Worm (Caenorhabditis elegans) whole organism, L2 larva: ENCODE results near the gene str-108.

Experiments used
- lsy-2 ChIP-seq, 2 experiments: fragments of 150-350 bp in 1 of 2; sonication (generic microtip) in 1 of 2; optimal IDR thresholded peaks; 2 replicates each; lab custom pipeline; 2014 to 2017; ENCODE audit warnings: missing biosample characterization in 2 of 2, missing genetic modification characterization in 2 of 2
- unc-62 ChIP-seq: fragments of 150-350 bp; optimal IDR thresholded peaks from 2 replicates; lab custom pipeline; 2014; ENCODE audit warnings: missing biosample characterization, missing genetic modification reagents, missing genetic modification characterization

DNA sequence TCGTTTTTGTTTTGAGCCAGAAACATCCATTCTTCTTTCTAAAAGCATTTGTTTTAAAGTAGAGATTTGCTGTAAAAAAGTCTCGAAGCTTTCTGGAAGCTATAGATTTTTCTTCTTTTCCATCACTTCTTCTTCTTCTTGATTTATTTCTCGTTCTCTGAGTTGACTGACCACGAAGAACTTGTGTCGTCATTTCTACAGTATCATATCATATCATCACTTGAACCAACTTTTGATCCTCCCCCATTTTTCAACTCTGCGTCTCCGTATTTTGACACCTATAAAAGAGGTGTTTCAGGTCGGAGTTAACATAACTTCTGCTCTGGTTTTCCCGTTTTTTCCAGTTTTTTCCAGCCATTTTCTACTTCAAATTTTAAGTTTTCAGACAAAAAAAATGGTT, 48.5 kb downstream of the str-108 start, which contains the start of gene F11A5.9:
- TF ChIP-seq lsy-2 (tag; optimal IDR thresholded peaks at IDR 0.05; lab: Kevin White, UChicago) = no peak
- no peak for TF ChIP-seq unc-62
